Fruit fly (Drosophila melanogaster): ENCODE results near the gene CG7990.

Gene CG7990

DNA sequence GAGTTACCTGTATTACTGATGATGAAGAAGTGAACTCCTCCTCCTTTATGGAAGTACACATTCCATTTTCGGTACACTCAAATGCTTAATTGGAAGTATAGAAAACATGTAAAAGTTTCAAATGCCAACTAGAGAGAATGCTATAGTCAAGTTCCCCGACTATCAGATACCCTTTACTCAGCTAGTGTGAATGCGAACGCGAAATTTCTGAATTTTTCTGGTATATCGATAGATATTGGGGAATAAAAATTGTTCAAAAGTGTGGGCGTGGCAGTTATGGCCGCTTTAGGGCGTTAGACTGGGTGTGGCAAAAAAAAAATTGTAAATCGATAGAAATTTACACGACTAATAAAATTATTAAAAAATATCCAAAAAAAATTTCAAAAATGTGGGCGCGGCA is 10.2 kb downstream of the CG7990 start:
- TF ChIP-seq Sp1 (GFP tag; optimal IDR thresholded peaks at IDR 0.05) (no peak), Dfd (GFP tag; optimal IDR thresholded peaks at IDR 0.05) (peak; percentile 7)

- TF ChIP-seq woc (GFP tag; optimal IDR thresholded peaks at IDR 0.05), result no peak
- TF ChIP-seq Abd-B (GFP tag; optimal IDR thresholded peaks at IDR 0.05), result no peak
- TF ChIP-seq dmrt93B (GFP tag; optimal IDR thresholded peaks at IDR 0.05), result no peak
- no peak for TF ChIP-seq Myc (optimal IDR thresholded peaks at IDR 0.05)
Observed at dm6 chrX:19191050-19191449, 10.7 kb downstream of the CG7990 start.

- TF ChIP-seq sage (GFP tag; optimal IDR thresholded peaks at IDR 0.05), result no peak
- TF ChIP-seq Jra (GFP tag; optimal IDR thresholded peaks at IDR 0.05), result no peak
- no peak for TF ChIP-seq Hr83 (GFP tag; optimal IDR thresholded peaks at IDR 0.05; ENCODE audit: poor library complexity, severe bottlenecking)
- no peak for TF ChIP-seq dl (GFP tag; optimal IDR thresholded peaks at IDR 0.05; ENCODE audit: insufficient read depth in 1 of 2, partially characterized antibody in 2 of 2)
- no peak for TF ChIP-seq usp (GFP tag; optimal IDR thresholded peaks at IDR 0.05)
- TF ChIP-seq Dfd (GFP tag; optimal IDR thresholded peaks at IDR 0.05), result no peak
- no peak for TF ChIP-seq brk (GFP tag; optimal IDR thresholded peaks at IDR 0.05)
- TF ChIP-seq dsf (GFP tag; optimal IDR thresholded peaks at IDR 0.05; ENCODE audit: borderline replicate concordance), result no peak
- TF ChIP-seq fru (GFP tag; optimal IDR thresholded peaks at IDR 0.05), result no peak
- TF ChIP-seq rgr (GFP tag; optimal IDR thresholded peaks at IDR 0.05), result no peak
- TF ChIP-seq Hr78 (GFP tag; optimal IDR thresholded peaks at IDR 0.05), result no peak
- no peak for TF ChIP-seq br (GFP tag; optimal IDR thresholded peaks at IDR 0.05)
- no peak for TF ChIP-seq Mio (GFP tag; optimal IDR thresholded peaks at IDR 0.05)
- TF ChIP-seq CG32264 (GFP tag; optimal IDR thresholded peaks at IDR 0.05), result no peak
- TF ChIP-seq Rel (GFP tag; optimal IDR thresholded peaks at IDR 0.05), result no peak
- no peak for TF ChIP-seq Rel (tag; optimal IDR thresholded peaks at IDR 0.05)
- TF ChIP-seq CrebA (GFP tag; optimal IDR thresholded peaks at IDR 0.05; ENCODE audit: borderline replicate concordance), result no peak
- no peak for TF ChIP-seq N (GFP tag; optimal IDR thresholded peaks at IDR 0.05)
- no peak for TF ChIP-seq lola (GFP tag; optimal IDR thresholded peaks at IDR 0.05)
Observed at dm6 chrX:19189903-19190302, 11.9 kb downstream of the CG7990 start, which contains the start of gene HP1D3csd. Gene HP1D3csd, plus strand, starts transcription at chrX:19190214.

DNA sequence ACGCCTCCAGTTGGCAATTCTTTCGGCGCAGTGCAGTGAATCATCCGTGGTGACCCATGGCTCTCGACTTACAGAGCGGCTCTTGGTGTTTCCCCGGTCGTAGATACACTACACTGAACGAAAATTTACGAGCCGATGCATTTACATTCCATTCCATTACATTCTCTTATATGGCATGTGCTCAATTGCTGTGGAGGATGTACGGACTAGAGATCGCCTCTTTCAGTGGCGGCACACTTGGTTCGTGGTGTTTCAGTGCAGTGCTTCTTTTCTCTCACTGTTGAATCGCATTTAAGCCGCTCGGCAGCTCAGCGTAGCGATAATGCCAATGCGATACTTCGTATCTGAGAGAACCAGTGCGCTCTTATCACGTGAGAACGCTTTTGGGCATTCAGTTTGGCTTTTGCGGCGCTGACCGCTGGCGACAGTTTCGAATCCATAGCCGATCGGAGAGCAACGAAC is 14.1 kb downstream of the CG7990 start, which contains the start of gene Mec2:
Gene Mec2, plus strand, starts transcription at position 412 of the 462 bp plus-strand sequence.
- TF ChIP-seq OdsH (GFP tag; optimal IDR thresholded peaks at IDR 0.05), result peak; percentile 75
- TF ChIP-seq CrebA (GFP tag; optimal IDR thresholded peaks at IDR 0.05; ENCODE audit: borderline replicate concordance), result no peak
- no peak for TF ChIP-seq N (GFP tag; optimal IDR thresholded peaks at IDR 0.05)
- TF ChIP-seq woc (GFP tag; optimal IDR thresholded peaks at IDR 0.05), result peak; percentile 60
- TF ChIP-seq Rel (GFP tag; optimal IDR thresholded peaks at IDR 0.05), result peak; percentile 31
- TF ChIP-seq Rel (tag; optimal IDR thresholded peaks at IDR 0.05), result peak; percentile 98
- TF ChIP-seq HLH106 (tag; optimal IDR thresholded peaks at IDR 0.05), result peak; percentile 69
- peak; percentile 87 for TF ChIP-seq fru (GFP tag; optimal IDR thresholded peaks at IDR 0.05)
- no peak for TF ChIP-seq lola (GFP tag; optimal IDR thresholded peaks at IDR 0.05)
- peak; percentile 83 for TF ChIP-seq br (GFP tag; optimal IDR thresholded peaks at IDR 0.05)
- TF ChIP-seq foxo (GFP tag; optimal IDR thresholded peaks at IDR 0.05), result peak; percentile 9 to 86
- TF ChIP-seq tai (GFP tag; optimal IDR thresholded peaks at IDR 0.05), result no peak
- TF ChIP-seq Dif (GFP tag; optimal IDR thresholded peaks at IDR 0.05; ENCODE audit: partially characterized antibody), result peak; percentile 16
- peak; percentile 90 for TF ChIP-seq ey (GFP tag; optimal IDR thresholded peaks at IDR 0.05)
- peak; percentile 41 for TF ChIP-seq Mio (GFP tag; optimal IDR thresholded peaks at IDR 0.05)
- peak; percentile 67 for TF ChIP-seq Sp1 (GFP tag; optimal IDR thresholded peaks at IDR 0.05)
- TF ChIP-seq h (GFP tag; optimal IDR thresholded peaks at IDR 0.05), result peak; percentile 71
- TF ChIP-seq CG32264 (GFP tag; optimal IDR thresholded peaks at IDR 0.05), result no peak
- peak; percentile 77 for TF ChIP-seq Hnf4 (GFP tag; optimal IDR thresholded peaks at IDR 0.05)
- peak; percentile 82 for TF ChIP-seq rgr (GFP tag; optimal IDR thresholded peaks at IDR 0.05)
- TF ChIP-seq jim (GFP tag; optimal IDR thresholded peaks at IDR 0.05), result no peak
- peak; percentile 66 for TF ChIP-seq psq (GFP tag; optimal IDR thresholded peaks at IDR 0.05)
- peak; percentile 65 for TF ChIP-seq Jra (GFP tag; optimal IDR thresholded peaks at IDR 0.05)
- peak; percentile 8 for TF ChIP-seq sv (GFP tag; optimal IDR thresholded peaks at IDR 0.05)
